Worm (Caenorhabditis elegans) whole organism, L4 larva: ENCODE data around the gene Y62H9A.8.

Source experiments
- F26F4.8 ChIP-seq: fragments of 200-800 bp; sonication (Bioruptor generic); conservative IDR thresholded peaks from 2 replicates; pipeline ENCODE4 v1.3.6; 2022; ENCODE audit warnings: missing genetic modification characterization, missing compliant biosample characterization
- R02D3.7 ChIP-seq: fragments of 150-350 bp; sonication (generic microtip); optimal IDR thresholded peaks from 3 replicates; lab custom pipeline; 2014; ENCODE audit warnings: missing biosample characterization, missing genetic modification characterization
- Y105C5A.15 ChIP-seq: fragments of 200-800 bp; sonication (Bioruptor generic); IDR thresholded peaks from 2 replicates; pipeline ENCODE4 v1.3.6; 2022; ENCODE audit warnings: missing genetic modification characterization, missing compliant biosample characterization
- aha-1 ChIP-seq: fragments of 150-350 bp; peaks from one replicate; lab custom pipeline; 2014; ENCODE audit warnings: missing biosample characterization, missing genetic modification characterization
- ceh-20 ChIP-seq: fragments of 200-800 bp; sonication (Bioruptor generic); IDR thresholded peaks from 2 replicates; pipeline ENCODE4 v1.3.6; 2022; ENCODE audit warnings: missing genetic modification reagents, missing genetic modification characterization, missing compliant biosample characterization
- ces-1 ChIP-seq: fragments of 150-350 bp; sonication (generic microtip); optimal IDR thresholded peaks from 4 replicates; lab custom pipeline; 2014; ENCODE audit warnings: missing biosample characterization, missing genetic modification reagents, missing genetic modification characterization
- cey-2 ChIP-seq: sonication (generic microtip); optimal IDR thresholded peaks from 3 replicates; lab custom pipeline; 2017; ENCODE audit warnings: missing genetic modification characterization, mild to moderate bottlenecking, missing compliant biosample characterization, antibody characterized with exemption, borderline replicate concordance; ENCODE audit not compliant: insufficient read depth
- daf-16 ChIP-seq, 3 experiments: sonication (generic microtip); optimal IDR thresholded peaks; 2 replicates each; lab custom pipeline; 2016 to 2017; ENCODE audit warnings: missing genetic modification characterization in 3 of 3, missing genetic modification reagents in 3 of 3, mild to moderate bottlenecking in 2 of 3, missing compliant biosample characterization in 2 of 3, missing biosample characterization in 1 of 3, moderate library complexity in 1 of 3
- dmd-6 ChIP-seq: fragments of 200-800 bp; sonication (Bioruptor generic); IDR thresholded peaks from 2 replicates; pipeline ENCODE4 v1.3.6; 2022; ENCODE audit warnings: missing genetic modification reagents, missing genetic modification characterization, missing compliant biosample characterization
- dmd-9 ChIP-seq: fragments of 200-800 bp; sonication (Bioruptor generic); IDR thresholded peaks from 2 replicates; pipeline ENCODE4 v1.3.6; 2022; ENCODE audit warnings: missing genetic modification reagents, missing genetic modification characterization, missing compliant biosample characterization
- dpl-1 ChIP-seq: fragments of 150-350 bp; optimal IDR thresholded peaks from 2 replicates; lab custom pipeline; 2014; ENCODE audit warnings: missing biosample characterization, missing genetic modification reagents, missing genetic modification characterization
- dve-1 ChIP-seq: sonication (generic microtip); optimal IDR thresholded peaks from 2 replicates; lab custom pipeline; 2017; ENCODE audit warnings: antibody characterized with exemption, mild to moderate bottlenecking, missing genetic modification characterization, missing compliant biosample characterization; ENCODE audit not compliant: insufficient read depth
- egl-27 ChIP-seq: sonication (generic microtip); optimal IDR thresholded peaks from 3 replicates; lab custom pipeline; 2017; ENCODE audit warnings: missing biosample characterization, missing genetic modification reagents, missing genetic modification characterization
- fos-1 ChIP-seq: fragments of 150-350 bp; optimal IDR thresholded peaks from 2 replicates; lab custom pipeline; 2014; ENCODE audit warnings: missing biosample characterization, missing genetic modification characterization
- hlh-11 ChIP-seq: fragments of 200-800 bp; sonication (Bioruptor generic); optimal IDR thresholded peaks from 2 replicates; lab custom pipeline; 2018; ENCODE audit warnings: mild to moderate bottlenecking, missing genetic modification characterization, missing compliant biosample characterization
- hmg-1.1 ChIP-seq: fragments of 200-800 bp; sonication (Bioruptor generic); IDR thresholded peaks from 2 replicates; pipeline ENCODE4 v1.3.6; 2022; ENCODE audit warnings: missing genetic modification reagents, missing genetic modification characterization, missing compliant biosample characterization
- lin-1 ChIP-seq: fragments of 200-800 bp; sonication (Bioruptor generic); IDR thresholded peaks from 2 replicates; pipeline ENCODE4 v1.3.6; 2022; ENCODE audit warnings: missing genetic modification reagents, missing genetic modification characterization, missing compliant biosample characterization
- lin-13 ChIP-seq: fragments of 150-350 bp; optimal IDR thresholded peaks from 2 replicates; lab custom pipeline; 2014; ENCODE audit warnings: missing biosample characterization, missing genetic modification reagents, missing genetic modification characterization
- lin-38 ChIP-seq: fragments of 200-800 bp; sonication (Bioruptor generic); IDR thresholded peaks from 2 replicates; pipeline ENCODE4 v1.3.6; 2022; ENCODE audit warnings: missing genetic modification reagents, missing genetic modification characterization, missing compliant biosample characterization
- lir-3 ChIP-seq: sonication (generic microtip); optimal IDR thresholded peaks from 2 replicates; lab custom pipeline; 2016; ENCODE audit warnings: mild to moderate bottlenecking, missing genetic modification characterization, missing compliant biosample characterization
- madf-5 ChIP-seq, 2 experiments: fragments of 200-800 bp; sonication (Bioruptor generic); IDR thresholded peaks; 2 replicates each; pipeline ENCODE4 v1.3.6; 2022; ENCODE audit warnings: missing compliant biosample characterization in 2 of 2, missing genetic modification characterization in 2 of 2
- mdl-1 ChIP-seq, 2 experiments: fragments of 150-350 bp in 1 of 2; sonication (generic microtip) in 1 of 2; optimal IDR thresholded peaks; 2 replicates each; lab custom pipeline; 2014 to 2017; ENCODE audit warnings: missing biosample characterization in 2 of 2, missing genetic modification characterization in 2 of 2
- mep-1 ChIP-seq: fragments of 150-350 bp; sonication (generic microtip); optimal IDR thresholded peaks from 3 replicates; lab custom pipeline; 2014; ENCODE audit warnings: missing biosample characterization, missing genetic modification characterization
- mxl-3 ChIP-seq: fragments of 200-800 bp; sonication (Bioruptor generic); optimal IDR thresholded peaks from 2 replicates; lab custom pipeline; 2018; ENCODE audit warnings: mild to moderate bottlenecking, missing genetic modification characterization, missing compliant biosample characterization
- nhr-11 ChIP-seq: fragments of 150-350 bp; optimal IDR thresholded peaks from 2 replicates; lab custom pipeline; 2014; ENCODE audit warnings: missing biosample characterization, missing genetic modification characterization
- nhr-237 ChIP-seq: sonication (generic microtip); optimal IDR thresholded peaks from 2 replicates; lab custom pipeline; 2017; ENCODE audit warnings: missing biosample characterization, missing genetic modification characterization
- nhr-25 ChIP-seq: sonication (generic microtip); optimal IDR thresholded peaks from 2 replicates; lab custom pipeline; 2017; ENCODE audit warnings: missing genetic modification characterization, mild to moderate bottlenecking, missing compliant biosample characterization, antibody characterized with exemption, moderate library complexity, borderline replicate concordance; ENCODE audit not compliant: insufficient read depth
- nhr-28 ChIP-seq: fragments of 150-350 bp; optimal IDR thresholded peaks from 2 replicates; lab custom pipeline; 2014; ENCODE audit warnings: missing biosample characterization, missing genetic modification characterization
- nhr-42 ChIP-seq: fragments of 200-800 bp; sonication (Bioruptor generic); IDR thresholded peaks from 2 replicates; pipeline ENCODE4 v1.3.6; 2022; ENCODE audit warnings: missing genetic modification characterization, missing compliant biosample characterization
- nhr-6 ChIP-seq: fragments of 150-350 bp; optimal IDR thresholded peaks from 2 replicates; lab custom pipeline; 2014; ENCODE audit warnings: missing biosample characterization, missing genetic modification characterization
- pha-4 ChIP-seq, 2 experiments: fragments of 150-350 bp in 1 of 2; fragments of 200-800 bp in 1 of 2; sonication (Bioruptor generic) in 1 of 2; IDR thresholded peaks in 1 of 2; optimal IDR thresholded peaks in 1 of 2; 2 replicates each; pipeline versions ENCODE4 v1.3.6 to Lab custom; 2014 to 2022; ENCODE audit warnings: missing genetic modification characterization in 2 of 2, missing genetic modification reagents in 2 of 2, missing biosample characterization in 1 of 2, missing compliant biosample characterization in 1 of 2
- php-3 ChIP-seq: fragments of 200-800 bp; sonication (Bioruptor generic); IDR thresholded peaks from 2 replicates; pipeline ENCODE4 v1.3.6; 2022; ENCODE audit warnings: missing genetic modification reagents, missing genetic modification characterization, missing compliant biosample characterization
- pqm-1 ChIP-seq: sonication (generic microtip); optimal IDR thresholded peaks from 2 replicates; lab custom pipeline; 2017; ENCODE audit warnings: missing biosample characterization, missing genetic modification characterization
- saeg-2 ChIP-seq: fragments of 200-800 bp; sonication (Bioruptor generic); IDR thresholded peaks from 2 replicates; pipeline ENCODE4 v1.3.6; 2022; ENCODE audit warnings: missing genetic modification reagents, missing genetic modification characterization, missing compliant biosample characterization
- sdz-12 ChIP-seq: fragments of 200-800 bp; sonication (Bioruptor generic); optimal IDR thresholded peaks from 2 replicates; lab custom pipeline; 2018; ENCODE audit warnings: mild to moderate bottlenecking, missing genetic modification characterization, missing compliant biosample characterization
- set-16 ChIP-seq: fragments of 200-800 bp; sonication (Bioruptor generic); IDR thresholded peaks from 2 replicates; pipeline ENCODE4 v1.3.6; 2022; ENCODE audit warnings: missing genetic modification reagents, missing genetic modification characterization, missing compliant biosample characterization
- snpc-4 ChIP-seq: fragments of 150-350 bp; optimal IDR thresholded peaks from 2 replicates; lab custom pipeline; 2014; ENCODE audit warnings: missing biosample characterization, missing genetic modification characterization
- spr-3 ChIP-seq: fragments of 200-800 bp; sonication (Bioruptor generic); optimal IDR thresholded peaks from 2 replicates; lab custom pipeline; 2018; ENCODE audit warnings: mild to moderate bottlenecking, missing genetic modification characterization, missing compliant biosample characterization
- unc-39 ChIP-seq: sonication (generic microtip); optimal IDR thresholded peaks from 2 replicates; lab custom pipeline; 2017; ENCODE audit warnings: missing biosample characterization, missing genetic modification characterization
- zag-1 ChIP-seq: fragments of 150-350 bp; optimal IDR thresholded peaks from 2 replicates; lab custom pipeline; 2014; ENCODE audit warnings: missing biosample characterization, missing genetic modification characterization
- zfp-2 ChIP-seq: sonication (generic microtip); optimal IDR thresholded peaks from 2 replicates; lab custom pipeline; 2016; ENCODE audit warnings: mild to moderate bottlenecking, missing genetic modification characterization, missing compliant biosample characterization
- zip-2 ChIP-seq: fragments of 150-350 bp; optimal IDR thresholded peaks from 2 replicates; lab custom pipeline; 2014; ENCODE audit warnings: missing biosample characterization, missing genetic modification characterization
- ztf-11 ChIP-seq: fragments of 150-350 bp; optimal IDR thresholded peaks from 2 replicates; lab custom pipeline; 2014; ENCODE audit warnings: missing biosample characterization, missing genetic modification characterization

The Y62H9A.8 gene

ce11 chrX:11920723-11921283 lies 28.6 kb upstream of the Y62H9A.8 start, which contains the start of gene Y62H9A.14:
Gene Y62H9A.14 (plus strand): TSS chrX:11921233.
- TF ChIP-seq set-16 (GFP tag; lab: Robert Waterston, UW): no peak
- no peak for TF ChIP-seq Y105C5A.15
- TF ChIP-seq snpc-4: no peak
- no peak for TF ChIP-seq mdl-1 (tag; optimal IDR thresholded peaks at IDR 0.05; lab: Kevin White, UChicago)
- TF ChIP-seq php-3 (GFP tag; lab: Robert Waterston, UW): no peak
- no peak for TF ChIP-seq hmg-1.1
- no peak for TF ChIP-seq nhr-11 (tag; lab: Kevin White, UChicago)
- TF ChIP-seq nhr-42 (GFP tag; lab: Robert Waterston, UW): no peak
- TF ChIP-seq lin-1: no peak
- no peak for TF ChIP-seq dpl-1 (GFP tag; lab: Kevin White, UChicago)
- no peak for TF ChIP-seq saeg-2 (GFP tag; lab: Robert Waterston, UW)
- TF ChIP-seq spr-3 (GFP tag; lab: Kevin White, UChicago): no peak
- TF ChIP-seq pha-4 (GFP tag; IDR thresholded peaks at IDR 0.05; lab: Robert Waterston, UW): no peak
- TF ChIP-seq pha-4 (tag; optimal IDR thresholded peaks at IDR 0.05; lab: Kevin White, UChicago): no peak

- TF ChIP-seq aha-1 (tag; lab: Kevin White, UChicago) (peak; percentile 46), nhr-6 (tag; lab: Kevin White, UChicago) (no peak)
These were observed 25.8 kb upstream of the Y62H9A.8 start, which contains the start of gene Y62H9A.16 for ce11 chrX:11917994-11918393. Gene Y62H9A.16 (plus strand): TSS chrX:11918294.

ce11 chrX:11916705-11917104 lies 24.5 kb upstream of the Y62H9A.8 start, which contains the start of gene Y62H9A.13:
Gene Y62H9A.13 (plus strand): TSS chrX:11917005.
- no peak for TF ChIP-seq ztf-11 (tag; lab: Kevin White, UChicago)
- TF ChIP-seq ces-1: no peak
- no peak for TF ChIP-seq unc-39
- TF ChIP-seq spr-3 (GFP tag; lab: Kevin White, UChicago): no peak
- TF ChIP-seq Y105C5A.15: no peak
- no peak for TF ChIP-seq mxl-3 (GFP tag; lab: Kevin White, UChicago)
- TF ChIP-seq lir-3 (tag; lab: Kevin White, UChicago): no peak
- TF ChIP-seq, all 104 proteins: peak for 0

ce11 chrX:11913824-11914223 lies 21.6 kb upstream of the Y62H9A.8 start, which contains the start of gene Y62H9A.12:
Gene Y62H9A.12 (plus strand): TSS chrX:11914124.
- no peak for TF ChIP-seq lir-3 (tag; lab: Kevin White, UChicago)
- no peak for TF ChIP-seq lin-13 (GFP tag; lab: Kevin White, UChicago)
- no peak for TF ChIP-seq ceh-20 (GFP tag; lab: Robert Waterston, UW)
- TF ChIP-seq nhr-237 (tag; lab: Kevin White, UChicago): no peak
- TF ChIP-seq cey-2 (tag; lab: Kevin White, UChicago): no peak
- TF ChIP-seq ces-1: no peak
- TF ChIP-seq R02D3.7 (tag; lab: Kevin White, UChicago): no peak
- no peak for TF ChIP-seq mep-1 (tag; lab: Kevin White, UChicago)
- no peak for TF ChIP-seq madf-5 (GFP tag; IDR thresholded peaks at IDR 0.05; lab: Robert Waterston, UW)
- no peak for TF ChIP-seq nhr-6 (tag; lab: Kevin White, UChicago)
- TF ChIP-seq sdz-12 (GFP tag; lab: Kevin White, UChicago): no peak
- no peak for TF ChIP-seq dmd-9 (GFP tag; lab: Robert Waterston, UW)
- TF ChIP-seq egl-27: no peak
- no peak for TF ChIP-seq nhr-25
- no peak for TF ChIP-seq zfp-2 (tag; lab: Kevin White, UChicago)
- TF ChIP-seq zip-2: no peak

DNA sequence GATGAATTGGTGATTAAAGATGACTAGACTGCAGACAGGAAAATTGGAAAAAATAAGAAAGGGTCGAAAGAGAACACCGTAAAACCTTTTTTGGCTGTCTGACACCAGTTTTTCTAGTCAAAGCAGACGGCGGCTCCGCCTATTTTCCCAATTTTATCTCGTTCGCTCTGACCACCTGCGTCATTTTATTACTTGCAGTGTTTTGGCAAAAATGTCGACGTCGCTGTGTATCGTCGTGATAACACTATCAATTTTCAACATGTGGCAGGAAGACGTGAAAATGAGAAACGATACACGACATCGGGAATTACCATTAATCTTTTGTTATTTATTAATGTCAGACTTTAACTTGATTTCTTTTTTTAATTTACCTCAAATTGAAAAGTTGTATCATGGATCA lies 17.8 kb upstream of the Y62H9A.8 start, which contains the start of gene Y62H9A.15:
Gene Y62H9A.15, minus strand, starts transcription at position 100 of the 400 bp plus-strand sequence.
- peak; percentile 18 for TF ChIP-seq dve-1 (tag; lab: Kevin White, UChicago)
- TF ChIP-seq F26F4.8 (GFP tag; lab: Robert Waterston, UW): no peak
- peak in 1 of 2 experiments; percentile 25 for TF ChIP-seq mdl-1 (tag; optimal IDR thresholded peaks at IDR 0.05; lab: Kevin White, UChicago)
- peak; percentile 6 for TF ChIP-seq aha-1 (tag; lab: Kevin White, UChicago)
- peak; percentile 17 for TF ChIP-seq pqm-1 (tag; lab: Kevin White, UChicago)
- TF ChIP-seq dmd-6: peak; percentile 33; the same call in 1 of the 2 replicates
- no peak for TF ChIP-seq zag-1 (tag; lab: Kevin White, UChicago)
- peak; percentile 28 for TF ChIP-seq hlh-11
- TF ChIP-seq mep-1 (tag; lab: Kevin White, UChicago): no peak
- no peak for TF ChIP-seq lin-38 (GFP tag; lab: Robert Waterston, UW)
- no peak for TF ChIP-seq fos-1 (tag; lab: Kevin White, UChicago)
- peak; percentile 19 for TF ChIP-seq nhr-28 (tag; lab: Kevin White, UChicago)
- TF ChIP-seq daf-16 (GFP tag; optimal IDR thresholded peaks at IDR 0.05; lab: Kevin White, UChicago): no peak
- peak; percentile 58 for TF ChIP-seq daf-16 (tag; optimal IDR thresholded peaks at IDR 0.05; lab: Kevin White, UChicago)
